Fruit fly (Drosophila melanogaster): ENCODE results near the gene CG15042.

CG15042 gene

dm6 chrX:18541915-18542314 lies 13.8 kb upstream of the CG15042 start (continued):
- TF ChIP-seq Optix (GFP tag; IDR thresholded peaks at IDR 0.05) = no peak
- TF ChIP-seq CG14710 (tag; optimal IDR thresholded peaks at IDR 0.05) = peak; percentile 2
- TF ChIP-seq CG10267 (tag; optimal IDR thresholded peaks at IDR 0.05) = peak; percentile 7
- TF ChIP-seq zen (tag; optimal IDR thresholded peaks at IDR 0.05) = no peak
- no peak for TF ChIP-seq B-H2 (GFP tag; optimal IDR thresholded peaks at IDR 0.05)
- no peak for TF ChIP-seq pzg (GFP tag; optimal IDR thresholded peaks at IDR 0.05)
- TF ChIP-seq CG17359 (tag; optimal IDR thresholded peaks at IDR 0.05) = peak; percentile 8
- TF ChIP-seq CG17328 (GFP tag; IDR thresholded peaks at IDR 0.05) = no peak
- no peak for TF ChIP-seq Hr39 (optimal IDR thresholded peaks at IDR 0.05)
- TF ChIP-seq pum (GFP tag; optimal IDR thresholded peaks at IDR 0.05) = no peak
- TF ChIP-seq Hey (tag; optimal IDR thresholded peaks at IDR 0.05) = no peak
- TF ChIP-seq gro (GFP tag; optimal IDR thresholded peaks at IDR 0.05) = no peak
- no peak for TF ChIP-seq klu (GFP tag; IDR thresholded peaks at IDR 0.05)
- no peak for TF ChIP-seq H15 (GFP tag; IDR thresholded peaks at IDR 0.05)
- TF ChIP-seq D19B (GFP tag; optimal IDR thresholded peaks at IDR 0.05) = no peak
- TF ChIP-seq gsb-n (tag; optimal IDR thresholded peaks at IDR 0.05) = no peak
- no peak for TF ChIP-seq CG7987 (GFP tag; optimal IDR thresholded peaks at IDR 0.05)
- TF ChIP-seq CG10979 (tag; optimal IDR thresholded peaks at IDR 0.05) = peak; percentile 49
- TF ChIP-seq sc (optimal IDR thresholded peaks at IDR 0.05) = no peak
- TF ChIP-seq sc (GFP tag; optimal IDR thresholded peaks at IDR 0.05) = no peak
- TF ChIP-seq ci (GFP tag; IDR thresholded peaks at IDR 0.05) = 0 out of 3 replicates have a peak, but pooled peaks have one; percentile 38
- TF ChIP-seq CG2678 (tag; optimal IDR thresholded peaks at IDR 0.05) = peak; percentile 37
- TF ChIP-seq kni (GFP tag; optimal IDR thresholded peaks at IDR 0.05) = no peak
- TF ChIP-seq sqz (GFP tag; optimal IDR thresholded peaks at IDR 0.05) = no peak
- TF ChIP-seq Atf-2 (GFP tag; optimal IDR thresholded peaks at IDR 0.05) = no peak
- TF ChIP-seq sima (GFP tag; optimal IDR thresholded peaks at IDR 0.05) = no peak
- TF ChIP-seq ems (GFP tag; optimal IDR thresholded peaks at IDR 0.05) = no peak
- TF ChIP-seq CG3847 (GFP tag; IDR thresholded peaks at IDR 0.05) = no peak
- no peak for TF ChIP-seq fu2 (GFP tag; optimal IDR thresholded peaks at IDR 0.05)
- peak; percentile 24 for TF ChIP-seq Oli (tag; optimal IDR thresholded peaks at IDR 0.05)
- no peak for TF ChIP-seq CG12299 (tag; optimal IDR thresholded peaks at IDR 0.05)
- no peak for TF ChIP-seq Sry-β (GFP tag; optimal IDR thresholded peaks at IDR 0.05)
- TF ChIP-seq seq (GFP tag; IDR thresholded peaks at IDR 0.05) = no peak
- TF ChIP-seq Mes4 (GFP tag; optimal IDR thresholded peaks at IDR 0.05) = no peak
- no peak for TF ChIP-seq vnd (GFP tag; IDR thresholded peaks at IDR 0.05; ENCODE audit: partially characterized antibody)
- TF ChIP-seq nerfin-2 (GFP tag; IDR thresholded peaks at IDR 0.05; ENCODE audit: partially characterized antibody) = no peak
- TF ChIP-seq Sin3A (optimal IDR thresholded peaks at IDR 0.05) = no peak
- no peak for TF ChIP-seq Opbp (GFP tag; IDR thresholded peaks at IDR 0.05; ENCODE audit: partially characterized antibody)
- TF ChIP-seq ttk (GFP tag; IDR thresholded peaks at IDR 0.05) = no peak
- peak; percentile 17 for TF ChIP-seq dmrt99B (tag; optimal IDR thresholded peaks at IDR 0.05)
- no peak for TF ChIP-seq repo (GFP tag; optimal IDR thresholded peaks at IDR 0.05)
- TF ChIP-seq CG33213 (GFP tag; optimal IDR thresholded peaks at IDR 0.05) = no peak
- TF ChIP-seq CG17912 (GFP tag; optimal IDR thresholded peaks at IDR 0.05) = no peak
- TF ChIP-seq CG6765 (GFP tag; optimal IDR thresholded peaks at IDR 0.05) = no peak
- no peak for TF ChIP-seq Nf-YB (GFP tag; optimal IDR thresholded peaks at IDR 0.05)
- no peak for TF ChIP-seq D19A (tag; optimal IDR thresholded peaks at IDR 0.05)
- TF ChIP-seq grn (GFP tag; optimal IDR thresholded peaks at IDR 0.05) = no peak
- no peak for TF ChIP-seq CG10565 (GFP tag; optimal IDR thresholded peaks at IDR 0.05)
- TF ChIP-seq nom (GFP tag; optimal IDR thresholded peaks at IDR 0.05) = no peak
- no peak for TF ChIP-seq her (GFP tag; optimal IDR thresholded peaks at IDR 0.05)
- TF ChIP-seq CG7928 (GFP tag; optimal IDR thresholded peaks at IDR 0.05) = no peak
- peak; percentile 26 for TF ChIP-seq nmo (GFP tag; optimal IDR thresholded peaks at IDR 0.05)
